Fruit fly (Drosophila melanogaster): ENCODE data around the gene CG13970.
A peak's percentile ranks its signal among the peaks of the same experiment; 100 is the strongest.

Gene CG13970

DNA sequence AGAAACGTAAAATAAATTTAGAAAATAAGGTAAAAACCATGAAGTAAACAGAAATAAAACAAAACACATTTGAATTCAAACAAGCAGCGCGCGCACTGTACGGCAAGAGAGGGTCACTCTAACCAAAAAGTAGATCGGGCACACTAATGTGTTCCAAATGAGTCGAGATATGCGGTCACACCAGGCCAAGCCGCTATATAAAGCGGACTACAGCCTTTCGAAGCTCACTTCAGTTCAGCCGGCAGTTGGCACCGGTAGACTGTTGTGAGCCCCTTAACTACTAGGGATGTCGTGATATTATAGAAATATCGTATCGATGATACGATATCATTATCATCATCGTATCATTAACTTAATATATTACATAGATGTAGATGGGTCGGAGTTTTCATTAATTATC, 576 bp upstream of the CG13970 start (continued):
- peak; percentile 78 for TF ChIP-seq stwl (tag; optimal IDR thresholded peaks at IDR 0.05)
- peak; percentile 99 for TF ChIP-seq Lhr (GFP tag; optimal IDR thresholded peaks at IDR 0.05)
- TF ChIP-seq E2f2 (GFP tag; IDR thresholded peaks at IDR 0.05), result peak; percentile 88
- no peak for TF ChIP-seq CG8388 (GFP tag; optimal IDR thresholded peaks at IDR 0.05)
- TF ChIP-seq pho (GFP tag; optimal IDR thresholded peaks at IDR 0.05), result no peak
- TF ChIP-seq CG6791 (GFP tag; IDR thresholded peaks at IDR 0.05; ENCODE audit: partially characterized antibody), result peak; percentile 68
- TF ChIP-seq seq (GFP tag; IDR thresholded peaks at IDR 0.05), result no peak
- TF ChIP-seq CTCF (GFP tag; optimal IDR thresholded peaks at IDR 0.05), result peak; percentile 39
- peak; percentile 52 for TF ChIP-seq pzg (GFP tag; optimal IDR thresholded peaks at IDR 0.05)
- TF ChIP-seq toy (GFP tag; IDR thresholded peaks at IDR 0.05), result no peak
- TF ChIP-seq Gug (GFP tag; IDR thresholded peaks at IDR 0.05), result no peak
- TF ChIP-seq CG11247 (GFP tag; IDR thresholded peaks at IDR 0.05), result no peak
- TF ChIP-seq Opbp (GFP tag; IDR thresholded peaks at IDR 0.05; ENCODE audit: partially characterized antibody), result 0 out of 3 replicates have a peak, but pooled peaks have one; percentile 37
- TF ChIP-seq fd64A (GFP tag; optimal IDR thresholded peaks at IDR 0.05), result no peak

DNA sequence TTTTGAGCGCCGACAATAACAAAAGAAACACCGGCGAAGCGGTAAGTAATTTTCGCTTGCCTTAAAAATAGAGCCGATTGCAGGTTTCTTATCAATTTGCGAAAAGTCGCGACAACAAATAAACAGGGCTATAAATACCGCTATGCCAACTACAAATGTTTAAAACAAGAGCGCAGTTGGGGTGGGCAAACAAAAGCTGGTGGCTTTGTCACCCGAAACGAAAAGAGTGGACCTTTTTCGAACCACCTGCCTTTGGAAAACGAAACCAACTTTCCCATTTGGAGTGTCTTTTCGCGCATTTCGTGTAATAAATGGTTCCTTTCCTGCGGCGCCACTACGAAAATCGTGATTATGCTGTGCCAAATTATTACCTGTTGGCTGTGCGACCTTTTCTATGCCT, 5.8 kb downstream of the CG13970 start:
- TF ChIP-seq Dp (GFP tag; optimal IDR thresholded peaks at IDR 0.05) (peak; percentile 61), amos (GFP tag; IDR thresholded peaks at IDR 0.05; ENCODE audit: partially characterized antibody) (0 out of 2 replicates have a peak, but pooled peaks have one; percentile 20), mam (GFP tag; optimal IDR thresholded peaks at IDR 0.05) (peak; percentile 17), CG8290 (GFP tag; optimal IDR thresholded peaks at IDR 0.05) (peak; percentile 27), CG8290 (tag; optimal IDR thresholded peaks at IDR 0.05) (peak in 1 of 2 experiments; percentile 53), kah (GFP tag; optimal IDR thresholded peaks at IDR 0.05) (peak; percentile 73), gt (GFP tag; IDR thresholded peaks at IDR 0.05) (no peak), chif (GFP tag; optimal IDR thresholded peaks at IDR 0.05) (no peak), dpn (GFP tag; optimal IDR thresholded peaks at IDR 0.05) (peak in 1 of 2 experiments; percentile 15), hkb (optimal IDR thresholded peaks at IDR 0.05) (no peak), hkb (GFP tag; IDR thresholded peaks at IDR 0.05) (no peak), lilli (GFP tag; optimal IDR thresholded peaks at IDR 0.05) (peak; percentile 4), CG15514 (GFP tag; optimal IDR thresholded peaks at IDR 0.05) (peak; percentile 2), ci (GFP tag; IDR thresholded peaks at IDR 0.05) (0 out of 3 replicates have a peak, but pooled peaks have one; percentile 8), row (GFP tag; IDR thresholded peaks at IDR 0.05) (peak; percentile 47), CG32532 (GFP tag; IDR thresholded peaks at IDR 0.05) (peak; percentile 39), CG18011 (GFP tag; optimal IDR thresholded peaks at IDR 0.05) (peak; percentile 96), E2f2 (GFP tag; IDR thresholded peaks at IDR 0.05) (peak; percentile 68), CG2120 (GFP tag; optimal IDR thresholded peaks at IDR 0.05) (peak; percentile 3), CG15011 (GFP tag; optimal IDR thresholded peaks at IDR 0.05) (no peak), CTCF (GFP tag; optimal IDR thresholded peaks at IDR 0.05) (peak; percentile 38), ase (GFP tag; IDR thresholded peaks at IDR 0.05) (0 out of 3 replicates have a peak, but pooled peaks have one; percentile 28), her (GFP tag; optimal IDR thresholded peaks at IDR 0.05) (peak; percentile 2), pzg (GFP tag; optimal IDR thresholded peaks at IDR 0.05) (peak; percentile 8), CG15269 (tag; optimal IDR thresholded peaks at IDR 0.05) (peak; percentile 27), CG11456 (GFP tag; IDR thresholded peaks at IDR 0.05) (0 out of 3 replicates have a peak, but pooled peaks have one; percentile 30), h (optimal IDR thresholded peaks at IDR 0.05) (no peak), CG2199 (GFP tag; IDR thresholded peaks at IDR 0.05) (peak; percentile 63; the same call in 1 of the 3 replicates), CG9876 (GFP tag; optimal IDR thresholded peaks at IDR 0.05) (no peak), zen (tag; optimal IDR thresholded peaks at IDR 0.05) (peak; percentile 34), CG6272 (GFP tag; IDR thresholded peaks at IDR 0.05) (0 out of 2 replicates have a peak, but pooled peaks have one; percentile 7), Rfx (GFP tag; IDR thresholded peaks at IDR 0.05) (peak; percentile 46; the same call in 1 of the 2 replicates), trem (tag; optimal IDR thresholded peaks at IDR 0.05) (peak; percentile 23), odd (GFP tag; optimal IDR thresholded peaks at IDR 0.05) (no peak), CG11504 (tag; optimal IDR thresholded peaks at IDR 0.05) (peak; percentile 9), Opbp (GFP tag; IDR thresholded peaks at IDR 0.05; ENCODE audit: partially characterized antibody) (0 out of 3 replicates have a peak, but pooled peaks have one; percentile 21), Ptx1 (GFP tag; IDR thresholded peaks at IDR 0.05) (peak; percentile 11; the same call in 1 of the 2 replicates), stwl (tag; optimal IDR thresholded peaks at IDR 0.05) (peak; percentile 57), D (optimal IDR thresholded peaks at IDR 0.05) (no peak), D (GFP tag; optimal IDR thresholded peaks at IDR 0.05) (no peak), CG9932 (GFP tag; IDR thresholded peaks at IDR 0.05) (peak; percentile 43)

Measured in whole organism, embryonic.